Worm (Caenorhabditis elegans): ENCODE measurements around the gene Y60A9.3.

Y60A9.3 gene

ce11 chrX:14338896-14339295 is 44.2 kb upstream of the Y60A9.3 start:
- TF ChIP-seq nhr-102 (tag; optimal IDR thresholded peaks at IDR 0.05) (no peak), unc-62 (GFP tag; optimal IDR thresholded peaks at IDR 0.05 in 1 of 2) (peak in 1 of 2 experiments; percentile 84), unc-62 (tag; optimal IDR thresholded peaks at IDR 0.05) (no peak)

ce11 chrX:14339723-14340122 is 43.3 kb upstream of the Y60A9.3 start:
- TF ChIP-seq ceh-20 (GFP tag; IDR thresholded peaks at IDR 0.05) = no peak
- TF ChIP-seq unc-62 (GFP tag; optimal IDR thresholded peaks at IDR 0.05 in 1 of 2) = peak in 1 of 2 experiments; percentile 54
- TF ChIP-seq unc-62 (tag; optimal IDR thresholded peaks at IDR 0.05) = no peak

- TF ChIP-seq ceh-82 (tag; optimal IDR thresholded peaks at IDR 0.05) = no peak
- TF ChIP-seq zfp-2 (tag; optimal IDR thresholded peaks at IDR 0.05) = no peak
- TF ChIP-seq sdz-12 (GFP tag; optimal IDR thresholded peaks at IDR 0.05) = no peak
- TF ChIP-seq hif-1 (tag; optimal IDR thresholded peaks at IDR 0.05) = no peak
- no peak for TF ChIP-seq nhr-102 (tag; optimal IDR thresholded peaks at IDR 0.05)
- TF ChIP-seq Y75B8A.6 (GFP tag; IDR thresholded peaks at IDR 0.05) = no peak
- TF ChIP-seq tag-97 (GFP tag; IDR thresholded peaks at IDR 0.05) = no peak
- TF ChIP-seq ces-1 (GFP tag; optimal IDR thresholded peaks at IDR 0.05) = no peak
- TF ChIP-seq ceh-20 (GFP tag; IDR thresholded peaks at IDR 0.05) = no peak
- no peak for TF ChIP-seq hlh-30 (tag; optimal IDR thresholded peaks at IDR 0.05; ENCODE audit: insufficient read depth)
- no peak for TF ChIP-seq ctbp-1 (GFP tag; IDR thresholded peaks at IDR 0.05)
- no peak for TF ChIP-seq lin-39 (tag; optimal IDR thresholded peaks at IDR 0.05)
- TF ChIP-seq nhr-6 (tag; optimal IDR thresholded peaks at IDR 0.05) = no peak
- no peak for TF ChIP-seq mxl-2 (GFP tag; conservative IDR thresholded peaks at IDR 0.05)
- no peak for TF ChIP-seq mdl-1 (tag; optimal IDR thresholded peaks at IDR 0.05)
- no peak for TF ChIP-seq F49E8.2 (tag; optimal IDR thresholded peaks at IDR 0.05; ENCODE audit: borderline replicate concordance)
- TF ChIP-seq F26F4.8 (GFP tag; conservative IDR thresholded peaks at IDR 0.05) = no peak
- no peak for TF ChIP-seq snpc-4 (tag; optimal IDR thresholded peaks at IDR 0.05)
- TF ChIP-seq vab-7 (GFP tag; IDR thresholded peaks at IDR 0.05) = no peak
These were observed 42.7 kb upstream of the Y60A9.3 start, which contains the start of gene sel-7 for ce11 chrX:14340381-14340780. Gene sel-7 (minus strand): TSS chrX:14340481.

ce11 chrX:14347573-14347972 is 35.5 kb upstream of the Y60A9.3 start, which contains the start of gene K04G11.3:
Gene K04G11.3 (minus strand): TSS chrX:14347673.
- TF ChIP-seq ceh-32 (tag; optimal IDR thresholded peaks at IDR 0.05; ENCODE audit: poor library complexity) (no peak), nhr-111 (GFP tag; optimal IDR thresholded peaks at IDR 0.05) (no peak), aly-2 (tag; optimal IDR thresholded peaks at IDR 0.05) (no peak), zip-2 (tag; optimal IDR thresholded peaks at IDR 0.05) (no peak), mxl-3 (GFP tag; optimal IDR thresholded peaks at IDR 0.05) (no peak), mdl-1 (tag; optimal IDR thresholded peaks at IDR 0.05) (no peak), spr-1 (tag; optimal IDR thresholded peaks at IDR 0.05) (no peak)

ce11 chrX:14349690-14350168 is 33.3 kb upstream of the Y60A9.3 start, which contains the start of gene wdr-5.2:
Gene wdr-5.2 (plus strand): TSS chrX:14350118.
- no peak for TF ChIP-seq nhr-48 (tag; optimal IDR thresholded peaks at IDR 0.05)
- no peak for TF ChIP-seq nhr-6 (tag; optimal IDR thresholded peaks at IDR 0.05)
- no peak for TF ChIP-seq nhr-102 (tag; optimal IDR thresholded peaks at IDR 0.05)
- no peak for TF ChIP-seq madf-5 (GFP tag; IDR thresholded peaks at IDR 0.05)
- TF ChIP-seq nhr-42 (GFP tag; IDR thresholded peaks at IDR 0.05) = no peak
- TF ChIP-seq daf-16 (GFP tag; optimal IDR thresholded peaks at IDR 0.05) = no peak
- no peak for TF ChIP-seq daf-16 (tag; optimal IDR thresholded peaks at IDR 0.05)
- no peak for TF ChIP-seq hmg-1.1 (GFP tag; IDR thresholded peaks at IDR 0.05)
- no peak for TF ChIP-seq Y5F2A.4 (GFP tag; optimal IDR thresholded peaks at IDR 0.05)
- no peak for TF ChIP-seq nhr-11 (tag; optimal IDR thresholded peaks at IDR 0.05)
- TF ChIP-seq Y105C5A.15 (GFP tag; IDR thresholded peaks at IDR 0.05) = no peak
- TF ChIP-seq dmd-6 (GFP tag; IDR thresholded peaks at IDR 0.05) = no peak
- no peak for TF ChIP-seq lsy-2 (tag; optimal IDR thresholded peaks at IDR 0.05)
- TF ChIP-seq pha-4 (GFP tag; IDR thresholded peaks at IDR 0.05) = no peak
- no peak for TF ChIP-seq pha-4 (tag; optimal IDR thresholded peaks at IDR 0.05)
- no peak for TF ChIP-seq ctbp-1 (GFP tag; IDR thresholded peaks at IDR 0.05)
- no peak for TF ChIP-seq zag-1 (tag; optimal IDR thresholded peaks at IDR 0.05)
- TF ChIP-seq mep-1 (tag; optimal IDR thresholded peaks at IDR 0.05) = peak; percentile 54
- TF ChIP-seq dpl-1 (GFP tag; optimal IDR thresholded peaks at IDR 0.05) = no peak
- TF ChIP-seq mdt-29 (GFP tag; IDR thresholded peaks at IDR 0.05) = no peak
- TF ChIP-seq hlh-30 (tag; optimal IDR thresholded peaks at IDR 0.05; ENCODE audit: insufficient read depth) = peak; percentile 46
- no peak for TF ChIP-seq ama-1 (optimal IDR thresholded peaks at IDR 0.05)
- TF ChIP-seq vab-7 (GFP tag; IDR thresholded peaks at IDR 0.05) = no peak
